Fruit fly (Drosophila melanogaster) whole organism, embryonic: ENCODE measurements around the gene brat.

Experiments
- ATbp ChIP-seq: fragments of 200-800 bp; sonication (Bioruptor generic); optimal IDR thresholded peaks from 2 replicates; lab custom pipeline; 2017; ENCODE audit warnings: missing biosample characterization, mild to moderate bottlenecking, missing genetic modification characterization, missing genetic modification reagents
- C15 ChIP-seq: fragments of 200-800 bp; sonication (Bioruptor generic); IDR thresholded peaks from 3 replicates; pipeline ENCODE4 v1.3.6; 2022; ENCODE audit warnings: missing biosample characterization, missing genetic modification characterization
- CG10209 ChIP-seq: fragments of 200-800 bp; sonication (Bioruptor generic); optimal IDR thresholded peaks from 3 replicates; lab custom pipeline; 2017; ENCODE audit warnings: missing biosample characterization, mild to moderate bottlenecking, missing genetic modification characterization, missing genetic modification reagents
- CG11093 ChIP-seq: fragments of 200-800 bp; sonication (Bioruptor generic); IDR thresholded peaks from 3 replicates; pipeline ENCODE4 v1.3.6; 2022; ENCODE audit warnings: missing biosample characterization, missing genetic modification characterization
- CG14710 ChIP-seq: fragments of 200-800 bp; sonication (Bioruptor generic); optimal IDR thresholded peaks from 3 replicates; lab custom pipeline; 2019; ENCODE audit warnings: missing biosample characterization, mild to moderate bottlenecking, missing genetic modification characterization, moderate library complexity
- CG14965 ChIP-seq: fragments of 200-800 bp; sonication (Bioruptor generic); optimal IDR thresholded peaks from 2 replicates; lab custom pipeline; 2016; ENCODE audit warnings: missing biosample characterization, missing genetic modification characterization, borderline replicate concordance
- CG15011 ChIP-seq: fragments of 200-800 bp; sonication (Bioruptor generic); optimal IDR thresholded peaks from 3 replicates; lab custom pipeline; 2018; ENCODE audit warnings: missing biosample characterization, mild to moderate bottlenecking, missing genetic modification characterization
- CG15479 ChIP-seq: fragments of 200-800 bp; sonication (Bioruptor generic); optimal IDR thresholded peaks from 3 replicates; lab custom pipeline; 2019; ENCODE audit warnings: missing biosample characterization, mild to moderate bottlenecking, missing genetic modification characterization, moderate library complexity
- CG1602 ChIP-seq: fragments of 200-800 bp; sonication (Bioruptor generic); optimal IDR thresholded peaks from 3 replicates; lab custom pipeline; 2016; ENCODE audit warnings: missing biosample characterization, missing genetic modification characterization
- CG16815 ChIP-seq: fragments of 200-800 bp; sonication (Bioruptor generic); optimal IDR thresholded peaks from 3 replicates; lab custom pipeline; 2017; ENCODE audit warnings: missing biosample characterization, mild to moderate bottlenecking, missing genetic modification characterization
- CG18476 ChIP-seq: fragments of 200-800 bp; sonication (Bioruptor generic); optimal IDR thresholded peaks from 2 replicates; lab custom pipeline; 2016; ENCODE audit warnings: missing biosample characterization, mild to moderate bottlenecking, missing genetic modification characterization
- CG4282 ChIP-seq: fragments of 200-800 bp; sonication (Bioruptor generic); optimal IDR thresholded peaks from 2 replicates; lab custom pipeline; 2016; ENCODE audit warnings: missing biosample characterization, missing genetic modification characterization
- CG4617 ChIP-seq: fragments of 200-800 bp; sonication (Bioruptor generic); optimal IDR thresholded peaks from 3 replicates; lab custom pipeline; 2016; ENCODE audit warnings: missing biosample characterization, missing genetic modification characterization, borderline replicate concordance
- CG4854 ChIP-seq: fragments of 200-800 bp; sonication (Bioruptor generic); optimal IDR thresholded peaks from 2 replicates; lab custom pipeline; 2016; ENCODE audit warnings: missing biosample characterization, missing genetic modification characterization, inconsistent platforms
- CG8089 ChIP-seq: fragments of 200-800 bp; sonication (Bioruptor generic); optimal IDR thresholded peaks from 3 replicates; lab custom pipeline; 2016; ENCODE audit warnings: missing biosample characterization, missing genetic modification characterization
- CG9609 ChIP-seq: fragments of 200-800 bp; sonication (Bioruptor generic); optimal IDR thresholded peaks from 3 replicates; lab custom pipeline; 2016; ENCODE audit warnings: missing biosample characterization, missing genetic modification characterization
- Chrac-16 ChIP-seq: fragments of 200-800 bp; sonication (Bioruptor generic); optimal IDR thresholded peaks from 3 replicates; lab custom pipeline; 2016; ENCODE audit warnings: missing biosample characterization, missing genetic modification characterization
- E2f2 ChIP-seq: fragments of 200-800 bp; sonication (Bioruptor generic); IDR thresholded peaks from 2 replicates; pipeline ENCODE4 v1.3.6; 2022; ENCODE audit warnings: missing biosample characterization, missing genetic modification characterization
- Ets97D ChIP-seq: fragments of 200-800 bp; sonication (Bioruptor generic); optimal IDR thresholded peaks from 3 replicates; lab custom pipeline; 2016; ENCODE audit warnings: missing biosample characterization, missing genetic modification characterization
- HmgD ChIP-seq: fragments of 200-800 bp; sonication (Bioruptor generic); optimal IDR thresholded peaks from 3 replicates; lab custom pipeline; 2016; ENCODE audit warnings: missing biosample characterization, missing genetic modification characterization
- Hr51 ChIP-seq, 2 experiments: fragments of 200-800 bp; sonication (Bioruptor generic); optimal IDR thresholded peaks; 2 replicates in 1 of 2; 3 replicates in 1 of 2; lab custom pipeline; 2016 to 2018; ENCODE audit warnings: missing biosample characterization in 2 of 2, missing genetic modification characterization in 2 of 2, mild to moderate bottlenecking in 1 of 2, moderate library complexity in 1 of 2
- Kr ChIP-seq: fragments of 200-800 bp; sonication (Bioruptor generic); optimal IDR thresholded peaks from 2 replicates; lab custom pipeline; 2017; ENCODE audit warnings: missing biosample characterization, mild to moderate bottlenecking, missing genetic modification characterization
- MTF-1 ChIP-seq: fragments of 200-800 bp; sonication (Bioruptor generic); optimal IDR thresholded peaks from 2 replicates; lab custom pipeline; 2018; ENCODE audit warnings: missing biosample characterization, mild to moderate bottlenecking, missing genetic modification characterization, borderline replicate concordance
- NC2β ChIP-seq: fragments of 200-800 bp; sonication (Bioruptor generic); optimal IDR thresholded peaks from 2 replicates; lab custom pipeline; 2016; ENCODE audit warnings: missing biosample characterization, missing genetic modification characterization
- NFAT ChIP-seq: fragments of 200-800 bp; sonication (Bioruptor generic); IDR thresholded peaks from 2 replicates; pipeline ENCODE4 v1.3.6; 2022; ENCODE audit warnings: missing biosample characterization, missing genetic modification characterization
- Ptx1 ChIP-seq: fragments of 200-800 bp; sonication (Bioruptor generic); IDR thresholded peaks from 2 replicates; pipeline ENCODE4 v1.3.6; 2022; ENCODE audit warnings: missing biosample characterization, missing genetic modification characterization
- Sry-β ChIP-seq: fragments of 200-800 bp; sonication (Bioruptor generic); optimal IDR thresholded peaks from 2 replicates; lab custom pipeline; 2018; ENCODE audit warnings: missing biosample characterization, mild to moderate bottlenecking, missing genetic modification characterization, moderate library complexity
- chinmo ChIP-seq: fragments of 200-800 bp; sonication (Bioruptor generic); IDR thresholded peaks from 4 replicates; pipeline ENCODE4 v1.3.6; 2022; ENCODE audit warnings: missing biosample characterization, missing genetic modification characterization; ENCODE audit not compliant: partially characterized antibody
- fd3F ChIP-seq: fragments of 200-800 bp; sonication (Bioruptor generic); optimal IDR thresholded peaks from 2 replicates; lab custom pipeline; 2018; ENCODE audit warnings: missing biosample characterization, mild to moderate bottlenecking, missing genetic modification characterization, moderate library complexity
- lmd ChIP-seq: fragments of 200-800 bp; sonication (Bioruptor generic); IDR thresholded peaks from 2 replicates; pipeline ENCODE4 v1.3.6; 2022; ENCODE audit warnings: missing biosample characterization, missing genetic modification characterization
- lola ChIP-seq, 3 experiments: fragments of >200 bp in 2 of 3; fragments of 200-800 bp in 1 of 3; sonication (Bioruptor generic) in 1 of 3; optimal IDR thresholded peaks; 2 replicates each; lab custom pipeline; 2017 to 2019; ENCODE audit warnings: missing biosample characterization in 3 of 3, missing genetic modification characterization in 3 of 3, mild to moderate bottlenecking in 1 of 3, moderate library complexity in 1 of 3
- nau ChIP-seq: fragments of 200-800 bp; sonication (Bioruptor generic); optimal IDR thresholded peaks from 3 replicates; lab custom pipeline; 2017; ENCODE audit warnings: missing biosample characterization, mild to moderate bottlenecking, missing genetic modification characterization, missing genetic modification reagents
- nerfin-1 ChIP-seq: fragments of 200-800 bp; sonication (Bioruptor generic); optimal IDR thresholded peaks from 3 replicates; lab custom pipeline; 2019; ENCODE audit warnings: missing biosample characterization, mild to moderate bottlenecking, missing genetic modification characterization, moderate library complexity
- nmo ChIP-seq: fragments of 200-800 bp; sonication (Bioruptor generic); optimal IDR thresholded peaks from 2 replicates; lab custom pipeline; 2018; ENCODE audit warnings: missing biosample characterization, mild to moderate bottlenecking, missing genetic modification characterization, moderate library complexity
- nom ChIP-seq: fragments of 200-800 bp; sonication (Bioruptor generic); optimal IDR thresholded peaks from 2 replicates; lab custom pipeline; 2017; ENCODE audit warnings: missing biosample characterization, missing genetic modification characterization, mild to moderate bottlenecking, moderate library complexity, missing genetic modification reagents
- oc ChIP-seq: fragments of 200-800 bp; sonication (Bioruptor generic); optimal IDR thresholded peaks from 2 replicates; lab custom pipeline; 2018; ENCODE audit warnings: missing biosample characterization, mild to moderate bottlenecking, missing genetic modification characterization, moderate library complexity
- repo ChIP-seq: fragments of 200-800 bp; sonication (Bioruptor generic); optimal IDR thresholded peaks from 2 replicates; lab custom pipeline; 2016; ENCODE audit warnings: missing biosample characterization, missing genetic modification characterization
- rib ChIP-seq: fragments of 200-800 bp; sonication (Bioruptor generic); IDR thresholded peaks from 2 replicates; pipeline ENCODE4 v1.3.6; 2022; ENCODE audit warnings: missing biosample characterization, missing genetic modification characterization
- sim ChIP-seq: fragments of 200-800 bp; sonication (Bioruptor generic); IDR thresholded peaks from 2 replicates; pipeline ENCODE4 v1.3.6; 2022; ENCODE audit warnings: missing biosample characterization, missing genetic modification characterization
- slbo ChIP-seq: fragments of 200-800 bp; sonication (Bioruptor generic); IDR thresholded peaks from 2 replicates; pipeline ENCODE4 v1.3.6; 2022; ENCODE audit warnings: missing biosample characterization, missing genetic modification characterization
- trh ChIP-seq: fragments of 200-800 bp; sonication (Bioruptor generic); optimal IDR thresholded peaks from 2 replicates; lab custom pipeline; 2016; ENCODE audit warnings: missing biosample characterization, missing genetic modification characterization
- unc-4 ChIP-seq: fragments of 200-800 bp; sonication (Bioruptor generic); IDR thresholded peaks from 2 replicates; pipeline ENCODE4 v1.3.6; 2022; ENCODE audit warnings: missing biosample characterization, missing genetic modification characterization; ENCODE audit not compliant: partially characterized antibody
- vfl ChIP-seq: fragments of 200-800 bp; sonication (Bioruptor generic); optimal IDR thresholded peaks from 2 replicates; lab custom pipeline; 2016; ENCODE audit warnings: missing biosample characterization, missing genetic modification characterization
- z ChIP-seq: fragments of 200-800 bp; sonication (Bioruptor generic); IDR thresholded peaks from 3 replicates; pipeline ENCODE4 v1.3.6; 2022; ENCODE audit warnings: missing biosample characterization, missing genetic modification characterization
- zen2 ChIP-seq: fragments of 200-800 bp; sonication (Bioruptor generic); IDR thresholded peaks from 3 replicates; pipeline ENCODE4 v1.3.6; 2022; ENCODE audit warnings: missing biosample characterization, missing genetic modification characterization; ENCODE audit not compliant: partially characterized antibody
- zf30C ChIP-seq: fragments of 200-800 bp; sonication (Bioruptor generic); optimal IDR thresholded peaks from 3 replicates; lab custom pipeline; 2018; ENCODE audit warnings: missing biosample characterization, mild to moderate bottlenecking, missing genetic modification characterization
- zfh2 ChIP-seq: fragments of 200-800 bp; sonication (Bioruptor generic); optimal IDR thresholded peaks from 2 replicates; lab custom pipeline; 2016; ENCODE audit warnings: missing biosample characterization, missing genetic modification characterization

brat gene

DNA sequence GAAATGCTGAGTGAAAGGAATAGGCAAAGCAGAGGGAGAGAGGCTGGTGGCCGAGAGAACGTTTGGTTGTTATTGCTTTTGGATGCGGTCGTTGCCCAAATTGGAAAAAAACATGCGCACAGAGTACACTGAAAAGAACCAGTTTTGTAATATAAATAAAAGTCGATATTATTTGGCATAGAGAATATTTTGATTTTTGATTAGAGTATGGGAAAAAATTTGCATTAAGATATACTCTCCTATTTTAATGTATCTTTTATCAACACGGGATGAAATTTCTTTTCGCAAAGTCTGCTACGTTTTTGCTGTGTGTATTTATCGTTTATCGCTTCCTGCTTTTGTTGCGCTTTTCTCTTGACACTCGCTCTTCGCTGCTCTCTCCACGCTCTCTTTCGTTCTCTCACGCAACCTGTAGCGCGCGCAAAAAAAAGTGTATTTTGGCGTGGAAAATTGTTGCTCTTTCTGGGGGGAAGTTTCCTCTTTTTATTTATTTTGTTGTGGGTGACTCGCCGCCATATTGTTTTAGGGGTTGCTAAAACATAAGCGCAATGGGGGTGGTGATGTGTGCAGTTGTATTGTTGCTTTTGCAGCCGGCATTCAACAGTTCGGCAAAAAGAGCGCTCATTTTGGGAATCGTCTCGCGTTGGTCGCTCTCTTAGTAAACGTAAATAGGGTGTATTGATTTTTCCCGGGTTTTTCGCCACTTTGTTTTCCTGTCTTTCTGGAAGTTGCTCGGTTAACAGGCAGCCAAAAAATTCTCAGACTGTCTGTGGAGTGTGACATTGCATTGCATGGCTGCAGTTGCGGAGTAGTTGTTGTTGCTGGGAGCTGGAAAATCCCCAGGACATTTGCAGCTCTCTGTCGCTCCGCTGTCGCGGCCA lies 31.6 kb downstream of the brat start (continued):
- peak; percentile 73 for TF ChIP-seq CG15479
- peak; percentile 95 for TF ChIP-seq CG11093 (GFP tag; lab: Robert Waterston, UW)
- 0 out of 4 replicates have a peak, but pooled peaks have one; percentile 63 for TF ChIP-seq chinmo (GFP tag; lab: Robert Waterston, UW)
- TF ChIP-seq zen2 (GFP tag; lab: Robert Waterston, UW): no peak
- TF ChIP-seq C15 (GFP tag; lab: Robert Waterston, UW): peak; percentile 92; the same call in 2 of the 3 replicates
- TF ChIP-seq fd3F: peak; percentile 89
- peak; percentile 67 for TF ChIP-seq CG14965 (GFP tag; lab: Kevin White, UChicago)
- peak; percentile 92 for TF ChIP-seq NFAT (GFP tag; lab: Robert Waterston, UW)
- TF ChIP-seq lola (GFP tag; optimal IDR thresholded peaks at IDR 0.05; lab: Kevin White, UChicago): peak in 1 of 3 experiments; percentile 94
- 0 out of 2 replicates have a peak, but pooled peaks have one; percentile 13 for TF ChIP-seq unc-4 (GFP tag; lab: Robert Waterston, UW)
- peak; percentile 93 for TF ChIP-seq NC2β (GFP tag; lab: Kevin White, UChicago)
- peak; percentile 93 for TF ChIP-seq repo (GFP tag; lab: Kevin White, UChicago)
- peak; percentile 97 for TF ChIP-seq ATbp (GFP tag; lab: Kevin White, UChicago)
- peak; percentile 79 for TF ChIP-seq nom (GFP tag; lab: Kevin White, UChicago)
- peak; percentile 74 for TF ChIP-seq Ets97D (GFP tag; lab: Kevin White, UChicago)
- TF ChIP-seq sim (GFP tag; lab: Robert Waterston, UW): peak; percentile 96
- peak; percentile 89 for TF ChIP-seq CG4617 (GFP tag; lab: Kevin White, UChicago)
- TF ChIP-seq vfl (GFP tag; lab: Kevin White, UChicago): peak; percentile 84
- peak; percentile 89 for TF ChIP-seq CG8089 (GFP tag; lab: Kevin White, UChicago)
- peak; percentile 96 for TF ChIP-seq slbo
- TF ChIP-seq rib (GFP tag; lab: Robert Waterston, UW): peak; percentile 92
- TF ChIP-seq CG4282 (GFP tag; lab: Kevin White, UChicago): peak; percentile 78
- peak; percentile 67 for TF ChIP-seq HmgD (GFP tag; lab: Kevin White, UChicago)
- peak; percentile 96 for TF ChIP-seq CG10209 (GFP tag; lab: Kevin White, UChicago)
- peak; percentile 97 for TF ChIP-seq nmo (GFP tag; lab: Kevin White, UChicago)
- TF ChIP-seq CG18476 (GFP tag; lab: Kevin White, UChicago): peak; percentile 90
- peak; percentile 89 for TF ChIP-seq CG16815 (GFP tag; lab: Kevin White, UChicago)
- TF ChIP-seq nerfin-1 (tag; lab: Kevin White, UChicago): peak; percentile 95
- TF ChIP-seq Kr (GFP tag; lab: Kevin White, UChicago): no peak
- peak; percentile 79 for TF ChIP-seq zfh2 (GFP tag; lab: Kevin White, UChicago)
- TF ChIP-seq oc (tag; lab: Kevin White, UChicago): peak; percentile 98
- TF ChIP-seq CG9609 (GFP tag; lab: Kevin White, UChicago): peak; percentile 90
- TF ChIP-seq Chrac-16 (GFP tag; lab: Kevin White, UChicago): peak; percentile 95
- TF ChIP-seq Sry-β (GFP tag; lab: Kevin White, UChicago): peak; percentile 36
- TF ChIP-seq nau: peak; percentile 96
- peak; percentile 99 for TF ChIP-seq zf30C
- peak; percentile 83 for TF ChIP-seq E2f2 (GFP tag; lab: Robert Waterston, UW)
- peak; percentile 97 for TF ChIP-seq CG1602 (GFP tag; lab: Kevin White, UChicago)
- TF ChIP-seq Ptx1 (GFP tag; lab: Robert Waterston, UW): peak; percentile 97
- TF ChIP-seq CG4854 (GFP tag; lab: Kevin White, UChicago): peak; percentile 91
- peak; percentile 75; the same call in 1 of the 3 replicates for TF ChIP-seq z (GFP tag; lab: Robert Waterston, UW)
- TF ChIP-seq MTF-1: peak; percentile 95
- TF ChIP-seq Hr51 (GFP tag; optimal IDR thresholded peaks at IDR 0.05; lab: Kevin White, UChicago): peak; percentile 92 to 97
- peak; percentile 96 for TF ChIP-seq CG14710
- TF ChIP-seq trh: peak; percentile 90
- TF ChIP-seq CG15011: peak; percentile 95
- TF ChIP-seq lmd: peak; percentile 96
